Worm (Caenorhabditis elegans) whole organism, mixed stage, embryonic: ENCODE results near the gene str-228.

ENCODE experiments used
- M03D4.4 ChIP-seq: sonication (generic microtip); optimal IDR thresholded peaks from 2 replicates; lab custom pipeline; 2017; ENCODE audit warnings: mild to moderate bottlenecking, missing genetic modification characterization, missing compliant biosample characterization
- ceh-39 ChIP-seq: fragments of 150-350 bp; optimal IDR thresholded peaks from 2 replicates; lab custom pipeline; 2014; ENCODE audit warnings: missing biosample characterization, missing genetic modification characterization
- drap-1 ChIP-seq: fragments of 200-800 bp; sonication (Bioruptor generic); optimal IDR thresholded peaks from 3 replicates; lab custom pipeline; 2018; ENCODE audit warnings: mild to moderate bottlenecking, missing genetic modification characterization, missing compliant biosample characterization
- mep-1 ChIP-seq: fragments of 150-350 bp; optimal IDR thresholded peaks from 2 replicates; lab custom pipeline; 2017; ENCODE audit warnings: missing biosample characterization, missing genetic modification reagents, missing genetic modification characterization, inconsistent platforms
- nhr-12 ChIP-seq: fragments of 150-350 bp; optimal IDR thresholded peaks from 2 replicates; lab custom pipeline; 2014; ENCODE audit warnings: missing biosample characterization, missing genetic modification characterization
- nhr-76 ChIP-seq: sonication (generic microtip); optimal IDR thresholded peaks from 2 replicates; lab custom pipeline; 2017; ENCODE audit warnings: missing biosample characterization, missing genetic modification characterization
- ztf-11 ChIP-seq: fragments of 150-350 bp; optimal IDR thresholded peaks from 2 replicates; lab custom pipeline; 2014; ENCODE audit warnings: missing biosample characterization, missing genetic modification characterization

DNA sequence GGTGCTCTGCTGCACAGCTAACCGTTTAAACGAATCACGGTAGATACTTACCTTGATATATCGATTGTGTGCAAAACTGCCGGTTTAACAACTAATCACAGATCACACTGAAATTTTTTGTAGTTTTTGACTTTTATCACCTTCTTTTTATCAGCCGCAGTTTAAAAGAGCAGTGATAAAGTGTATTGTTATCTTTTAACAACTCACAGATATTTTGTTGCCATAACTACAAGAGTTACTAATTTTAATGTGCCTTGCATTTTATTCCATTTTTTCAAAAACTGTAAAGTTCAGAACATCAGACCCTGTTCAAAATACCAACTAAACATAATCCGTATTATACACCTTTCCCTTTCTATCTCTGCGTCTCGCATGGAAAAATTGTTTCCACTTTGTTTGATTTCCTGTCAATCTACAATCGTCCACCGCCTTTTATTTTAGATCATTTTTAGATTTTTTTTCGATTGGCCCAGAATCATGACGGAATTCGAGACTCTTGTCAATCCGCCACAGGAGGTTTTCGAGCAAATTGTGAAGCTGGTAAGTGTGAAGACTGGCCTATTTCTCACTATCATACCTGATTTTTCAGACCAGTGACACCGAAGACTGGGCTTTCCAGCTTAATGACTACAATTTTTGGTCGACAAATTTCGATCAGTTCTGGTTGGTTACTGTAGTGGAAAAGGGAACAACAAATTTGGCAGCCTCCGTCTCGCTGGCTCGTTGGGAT, 42.9 kb downstream of the str-228 start, which contains the start of gene T24A6.20:
- TF ChIP-seq ceh-39 (tag; lab: Kevin White, UChicago) (peak; percentile 5), M03D4.4 (tag; lab: Kevin White, UChicago) (no peak), nhr-76 (no peak), ztf-11 (tag; lab: Kevin White, UChicago) (no peak), mep-1 (tag; lab: Kevin White, UChicago) (no peak), nhr-12 (tag; lab: Kevin White, UChicago) (no peak), drap-1 (GFP tag; lab: Kevin White, UChicago) (no peak)
